Worm (Caenorhabditis elegans) whole organism, late embryonic: ENCODE results near the gene str-262.

Experiments used
- C08G9.2 ChIP-seq: sonication (generic microtip); optimal IDR thresholded peaks from 2 replicates; lab custom pipeline; 2016; ENCODE audit warnings: mild to moderate bottlenecking, missing genetic modification characterization, moderate library complexity, missing compliant biosample characterization
- F13H6.1 ChIP-seq: sonication (generic microtip); optimal IDR thresholded peaks from 2 replicates; lab custom pipeline; 2016; ENCODE audit warnings: missing genetic modification characterization, missing compliant biosample characterization
- K02D7.2 ChIP-seq: sonication (generic microtip); optimal IDR thresholded peaks from 2 replicates; lab custom pipeline; 2017; ENCODE audit warnings: mild to moderate bottlenecking, missing genetic modification characterization, missing compliant biosample characterization
- ceh-22 ChIP-seq: sonication (generic microtip); optimal IDR thresholded peaks from 2 replicates; lab custom pipeline; 2017; ENCODE audit warnings: missing biosample characterization, missing genetic modification characterization
- ceh-31 ChIP-seq: sonication (generic microtip); optimal IDR thresholded peaks from 2 replicates; lab custom pipeline; 2016; ENCODE audit warnings: missing genetic modification characterization, missing compliant biosample characterization
- che-1 ChIP-seq: sonication (generic microtip); optimal IDR thresholded peaks from 2 replicates; lab custom pipeline; 2016; ENCODE audit warnings: mild to moderate bottlenecking, missing genetic modification characterization, missing compliant biosample characterization
- dve-1 ChIP-seq: sonication (generic microtip); optimal IDR thresholded peaks from 2 replicates; lab custom pipeline; 2017; ENCODE audit warnings: antibody characterized with exemption, mild to moderate bottlenecking, missing genetic modification characterization, missing compliant biosample characterization
- pag-3 ChIP-seq: sonication (generic microtip); optimal IDR thresholded peaks from 2 replicates; lab custom pipeline; 2016; ENCODE audit warnings: missing compliant biosample characterization, missing genetic modification characterization, borderline replicate concordance
- pat-9 ChIP-seq: fragments of 200-800 bp; sonication (Bioruptor generic); optimal IDR thresholded peaks from 2 replicates; lab custom pipeline; 2018; ENCODE audit warnings: mild to moderate bottlenecking, missing genetic modification characterization, moderate library complexity, missing compliant biosample characterization
- pha-4 ChIP-seq: fragments of 150-350 bp; optimal IDR thresholded peaks from 2 replicates; lab custom pipeline; 2018; ENCODE audit warnings: missing biosample characterization, missing genetic modification reagents, missing genetic modification characterization
- pqm-1 ChIP-seq: sonication (generic microtip); optimal IDR thresholded peaks from 2 replicates; lab custom pipeline; 2016; ENCODE audit warnings: missing genetic modification characterization, missing compliant biosample characterization
- rnt-1 ChIP-seq: sonication (generic microtip); optimal IDR thresholded peaks from 2 replicates; lab custom pipeline; 2016; ENCODE audit warnings: missing genetic modification characterization, missing compliant biosample characterization
- sox-4 ChIP-seq: sonication (generic microtip); optimal IDR thresholded peaks from 2 replicates; lab custom pipeline; 2017; ENCODE audit warnings: mild to moderate bottlenecking, missing genetic modification characterization, inconsistent platforms, missing compliant biosample characterization
- unc-55 ChIP-seq: sonication (generic microtip); optimal IDR thresholded peaks from 2 replicates; lab custom pipeline; 2017; ENCODE audit warnings: missing biosample characterization, missing genetic modification reagents, missing genetic modification characterization

DNA sequence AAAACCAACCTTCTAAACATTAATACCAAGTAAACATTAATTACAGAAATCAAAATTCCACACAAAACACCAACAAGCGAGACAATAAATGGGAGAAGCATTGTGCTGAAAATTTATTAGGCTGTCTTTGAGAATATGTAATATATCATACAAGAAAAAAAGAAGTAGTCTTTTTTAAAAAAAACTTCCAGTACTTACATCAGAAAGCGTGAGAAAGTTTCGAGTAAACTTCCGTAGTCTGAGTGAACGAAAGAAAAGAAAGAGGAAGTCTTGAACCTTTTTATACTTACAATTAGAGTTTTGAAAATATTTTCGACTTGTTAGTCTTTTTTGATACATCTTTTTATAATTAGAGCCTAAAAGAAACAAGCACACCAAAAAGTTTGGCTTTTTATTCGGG lies 32.8 kb downstream of the str-262 start, which contains the start of gene srbc-40:
- TF ChIP-seq rnt-1 (tag; lab: Kevin White, UChicago) (no peak), pqm-1 (no peak), F13H6.1 (tag; lab: Kevin White, UChicago) (no peak), pha-4 (no peak), C08G9.2 (tag; lab: Kevin White, UChicago) (no peak), ceh-22 (tag; lab: Kevin White, UChicago) (no peak), unc-55 (no peak), pat-9 (tag; lab: Kevin White, UChicago) (no peak), ceh-31 (tag; lab: Kevin White, UChicago) (no peak), sox-4 (tag; lab: Kevin White, UChicago) (no peak), pag-3 (tag; lab: Kevin White, UChicago) (no peak), K02D7.2 (tag; lab: Kevin White, UChicago) (no peak), dve-1 (tag; lab: Kevin White, UChicago) (no peak), che-1 (tag; lab: Kevin White, UChicago) (no peak)
